Worm (Caenorhabditis elegans) whole organism, L1 larva: ENCODE results near the gene C50B8.5.

Experiments
- C16A3.4 ChIP-seq: fragments of 150-350 bp; optimal IDR thresholded peaks from 2 replicates; lab custom pipeline; 2014; ENCODE audit warnings: missing biosample characterization, missing genetic modification characterization
- F16B12.6 ChIP-seq: fragments of 150-350 bp; optimal IDR thresholded peaks from 2 replicates; lab custom pipeline; 2014; ENCODE audit warnings: missing biosample characterization, missing genetic modification characterization
- ama-1 ChIP-seq: fragments of 150-350 bp; optimal IDR thresholded peaks from 2 replicates; lab custom pipeline; 2014
- blmp-1 ChIP-seq: fragments of 150-350 bp; optimal IDR thresholded peaks from 2 replicates; lab custom pipeline; 2014; ENCODE audit warnings: missing biosample characterization, missing genetic modification characterization
- ceh-8 ChIP-seq: fragments of 200-800 bp; sonication (Bioruptor generic); optimal IDR thresholded peaks from 2 replicates; lab custom pipeline; 2018; ENCODE audit warnings: mild to moderate bottlenecking, missing genetic modification characterization, moderate library complexity, missing compliant biosample characterization
- ceh-82 ChIP-seq, 3 experiments: fragments of 150-350 bp in 1 of 3; sonication (generic microtip) in 2 of 3; optimal IDR thresholded peaks; 2 replicates each; lab custom pipeline; 2014 to 2017; ENCODE audit warnings: missing biosample characterization in 3 of 3, missing genetic modification characterization in 3 of 3
- dpl-1 ChIP-seq, 3 experiments: fragments of 150-350 bp in 2 of 3; sonication (generic microtip) in 1 of 3; optimal IDR thresholded peaks; 2 replicates each; lab custom pipeline; 2014 to 2017; ENCODE audit warnings: missing biosample characterization in 3 of 3, missing genetic modification characterization in 3 of 3, missing genetic modification reagents in 3 of 3
- dsc-1 ChIP-seq: sonication (generic microtip); optimal IDR thresholded peaks from 2 replicates; lab custom pipeline; 2016; ENCODE audit warnings: mild to moderate bottlenecking, missing genetic modification characterization, missing compliant biosample characterization
- efl-1 ChIP-seq, 4 experiments: fragments of 150-350 bp; optimal IDR thresholded peaks in 3 of 4; peaks in 1 of 4; 1 replicate in 1 of 4; 2 replicates in 3 of 4; lab custom pipeline; 2014; ENCODE audit warnings: missing biosample characterization in 2 of 4, missing genetic modification characterization in 2 of 4, missing genetic modification reagents in 2 of 4
- efl-3 ChIP-seq: fragments of 200-800 bp; sonication (Bioruptor generic); optimal IDR thresholded peaks from 2 replicates; lab custom pipeline; 2018; ENCODE audit warnings: mild to moderate bottlenecking, missing genetic modification characterization, missing compliant biosample characterization
- egl-13 ChIP-seq: sonication (generic microtip); optimal IDR thresholded peaks from 2 replicates; lab custom pipeline; 2016; ENCODE audit warnings: missing genotype, missing genetic modification reagents, missing genetic modification characterization, missing compliant biosample characterization
- egl-27 ChIP-seq, 2 experiments: fragments of 150-350 bp in 1 of 2; sonication (generic microtip); optimal IDR thresholded peaks; 3 replicates each; lab custom pipeline; 2017 to 2018; ENCODE audit warnings: missing biosample characterization in 2 of 2, missing genetic modification characterization in 2 of 2, missing genetic modification reagents in 2 of 2
- elt-3 ChIP-seq, 6 experiments: fragments of 150-350 bp in 1 of 6; sonication (generic microtip); optimal IDR thresholded peaks; 2 replicates each; lab custom pipeline; 2017 to 2018; ENCODE audit warnings: missing biosample characterization in 6 of 6, missing genetic modification characterization in 6 of 6, inconsistent platforms in 1 of 6
- ets-5 ChIP-seq: fragments of 200-800 bp; sonication (Bioruptor generic); IDR thresholded peaks from 2 replicates; pipeline ENCODE4 v1.3.6; 2022; ENCODE audit warnings: missing genetic modification characterization, missing compliant biosample characterization
- fkh-10 ChIP-seq: sonication (generic microtip); optimal IDR thresholded peaks from 2 replicates; lab custom pipeline; 2017; ENCODE audit warnings: missing biosample characterization, missing genetic modification reagents, missing genetic modification characterization
- fos-1 ChIP-seq: fragments of 150-350 bp; optimal IDR thresholded peaks from 2 replicates; lab custom pipeline; 2014; ENCODE audit warnings: missing biosample characterization, missing genetic modification characterization
- hlh-17 ChIP-seq: fragments of 200-800 bp; sonication (Bioruptor generic); optimal IDR thresholded peaks from 2 replicates; lab custom pipeline; 2018; ENCODE audit warnings: missing genetic modification characterization, mild to moderate bottlenecking, missing compliant biosample characterization, moderate library complexity, borderline replicate concordance
- isw-1 ChIP-seq: fragments of 200-800 bp; sonication (Bioruptor generic); IDR thresholded peaks from 2 replicates; pipeline ENCODE4 v1.3.6; 2022; ENCODE audit warnings: missing genetic modification characterization, missing compliant biosample characterization
- lin-15B ChIP-seq: fragments of 150-350 bp; sonication (generic microtip); optimal IDR thresholded peaks from 3 replicates; lab custom pipeline; 2014; ENCODE audit warnings: missing biosample characterization, missing genetic modification characterization
- lin-35 ChIP-seq, 2 experiments: fragments of 150-350 bp; optimal IDR thresholded peaks; 2 replicates each; lab custom pipeline; 2014; ENCODE audit warnings: missing biosample characterization in 2 of 2, missing genetic modification characterization in 2 of 2, missing genetic modification reagents in 2 of 2
- lin-39 ChIP-seq: fragments of 150-350 bp; optimal IDR thresholded peaks from 2 replicates; lab custom pipeline; 2014; ENCODE audit warnings: missing biosample characterization, missing genetic modification reagents, missing genetic modification characterization
- lir-3 ChIP-seq: sonication (generic microtip); optimal IDR thresholded peaks from 2 replicates; lab custom pipeline; 2016; ENCODE audit warnings: mild to moderate bottlenecking, missing genetic modification characterization, moderate library complexity, missing compliant biosample characterization; ENCODE audit not compliant: poor library complexity
- lsy-2 ChIP-seq, 2 experiments: fragments of 150-350 bp; optimal IDR thresholded peaks; 2 replicates each; lab custom pipeline; 2014; ENCODE audit warnings: missing biosample characterization in 2 of 2, missing genetic modification characterization in 2 of 2
- mab-9 ChIP-seq: fragments of 200-800 bp; sonication (Bioruptor generic); IDR thresholded peaks from 2 replicates; pipeline ENCODE4 v1.3.6; 2022; ENCODE audit warnings: missing genetic modification reagents, missing genetic modification characterization, missing compliant biosample characterization
- nhr-47 ChIP-seq: sonication (generic microtip); optimal IDR thresholded peaks from 2 replicates; lab custom pipeline; 2016; ENCODE audit warnings: mild to moderate bottlenecking, missing genetic modification characterization, moderate library complexity, missing compliant biosample characterization
- nhr-71 ChIP-seq: sonication (generic microtip); optimal IDR thresholded peaks from 2 replicates; lab custom pipeline; 2016; ENCODE audit warnings: mild to moderate bottlenecking, missing genetic modification characterization, moderate library complexity, missing compliant biosample characterization
- nhr-84 ChIP-seq: sonication (generic microtip); optimal IDR thresholded peaks from 2 replicates; lab custom pipeline; 2017; ENCODE audit warnings: missing biosample characterization, missing genetic modification characterization
- pax-3 ChIP-seq: fragments of 200-800 bp; sonication (Bioruptor generic); optimal IDR thresholded peaks from 2 replicates; lab custom pipeline; 2018; ENCODE audit warnings: mild to moderate bottlenecking, missing genetic modification characterization, moderate library complexity, missing compliant biosample characterization
- rnt-1 ChIP-seq: sonication (generic microtip); optimal IDR thresholded peaks from 2 replicates; lab custom pipeline; 2016; ENCODE audit warnings: mild to moderate bottlenecking, missing genetic modification characterization, moderate library complexity, missing compliant biosample characterization
- skn-1 ChIP-seq: fragments of 150-350 bp; optimal IDR thresholded peaks from 2 replicates; lab custom pipeline; 2014; ENCODE audit warnings: missing biosample characterization, missing genetic modification characterization
- snpc-4 ChIP-seq: fragments of 150-350 bp; optimal IDR thresholded peaks from 2 replicates; lab custom pipeline; 2014; ENCODE audit warnings: missing biosample characterization, missing genetic modification characterization
- snu-23 ChIP-seq: sonication (generic microtip); optimal IDR thresholded peaks from 2 replicates; lab custom pipeline; 2016; ENCODE audit warnings: missing genetic modification characterization, missing compliant biosample characterization
- sox-4 ChIP-seq: sonication (generic microtip); optimal IDR thresholded peaks from 2 replicates; lab custom pipeline; 2016; ENCODE audit warnings: missing genetic modification characterization, missing compliant biosample characterization
- tbx-2 ChIP-seq: sonication (generic microtip); optimal IDR thresholded peaks from 2 replicates; lab custom pipeline; 2016; ENCODE audit warnings: missing genetic modification characterization, missing compliant biosample characterization
- unc-130 ChIP-seq: fragments of 150-350 bp; optimal IDR thresholded peaks from 2 replicates; lab custom pipeline; 2017; ENCODE audit warnings: missing biosample characterization, missing genetic modification characterization, inconsistent platforms
- unc-62 ChIP-seq: fragments of 150-350 bp; optimal IDR thresholded peaks from 2 replicates; lab custom pipeline; 2014; ENCODE audit warnings: missing biosample characterization, missing genetic modification reagents, missing genetic modification characterization
- zip-4 ChIP-seq: fragments of 200-800 bp; sonication (Bioruptor generic); optimal IDR thresholded peaks from 2 replicates; lab custom pipeline; 2018; ENCODE audit warnings: mild to moderate bottlenecking, missing genetic modification characterization, moderate library complexity, missing compliant biosample characterization

The C50B8.5 gene

DNA sequence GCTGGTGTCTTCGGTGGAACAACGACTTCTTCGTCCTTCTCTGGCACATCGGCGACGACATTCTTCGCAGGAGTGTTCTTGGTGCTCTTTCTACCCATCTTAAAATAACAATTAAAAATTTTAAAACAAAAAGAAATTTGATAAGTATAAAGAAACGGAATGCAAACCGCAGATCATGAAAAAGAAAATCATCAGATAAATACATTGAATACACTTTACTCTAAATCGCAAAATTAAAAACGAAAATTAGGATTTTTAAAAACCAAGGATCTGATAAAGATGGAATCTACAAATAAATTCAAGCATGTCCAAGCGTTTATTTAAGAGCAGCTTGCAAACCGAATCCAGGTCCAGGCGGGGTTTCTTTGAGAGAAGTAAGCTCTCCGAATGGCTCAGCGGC is 43.7 kb downstream of the C50B8.5 start, which contains the start of gene F53F4.11:
TSS of gene F53F4.11 (minus strand) at position 101 of the 400 bp plus-strand sequence.
- TF ChIP-seq fos-1 (tag; lab: Kevin White, UChicago) (no peak), unc-130 (tag; lab: Kevin White, UChicago) (no peak), sox-4 (tag; lab: Kevin White, UChicago) (no peak), unc-62 (GFP tag; lab: Kevin White, UChicago) (no peak), elt-3 (tag; optimal IDR thresholded peaks at IDR 0.05; lab: Kevin White, UChicago) (no peak), ama-1 (lab: Kevin White, UChicago) (no peak), efl-3 (no peak), skn-1 (tag; lab: Kevin White, UChicago) (no peak), egl-27 (tag; optimal IDR thresholded peaks at IDR 0.05; lab: Kevin White, UChicago) (no peak), F16B12.6 (tag; lab: Kevin White, UChicago) (no peak), ceh-8 (GFP tag; lab: Kevin White, UChicago) (no peak), ets-5 (GFP tag; lab: Robert Waterston, UW) (no peak), snpc-4 (tag; lab: Kevin White, UChicago) (no peak), egl-13 (tag; lab: Kevin White, UChicago) (no peak), blmp-1 (tag; lab: Kevin White, UChicago) (no peak), hlh-17 (GFP tag; lab: Kevin White, UChicago) (no peak)

ce11 chrV:13625517-13626097 is 44.8 kb downstream of the C50B8.5 start, which contains the start of the genes nduv-2 and F53F4.12:
Gene nduv-2, minus strand, starts transcription at chrV:13625567.
Gene F53F4.12, plus strand, starts transcription at chrV:13626047.
- TF ChIP-seq nhr-71 (tag; lab: Kevin White, UChicago) (peak; percentile 16), rnt-1 (peak; percentile 67), tbx-2 (tag; lab: Kevin White, UChicago) (peak; percentile 19), dsc-1 (tag; lab: Kevin White, UChicago) (no peak), lin-35 (GFP tag; optimal IDR thresholded peaks at IDR 0.05; lab: Kevin White, UChicago) (peak; percentile 31 to 45), C16A3.4 (peak; percentile 20), nhr-47 (tag; lab: Kevin White, UChicago) (peak; percentile 1), isw-1 (GFP tag; lab: Robert Waterston, UW) (no peak), efl-3 (no peak), efl-1 (optimal IDR thresholded peaks at IDR 0.05; lab: Kevin White, UChicago) (peak; percentile 47 to 49), efl-1 (GFP tag; optimal IDR thresholded peaks at IDR 0.05 in 1 of 2; lab: Kevin White, UChicago) (peak; percentile 30 to 95), nhr-84 (no peak), zip-4 (no peak), unc-62 (GFP tag; lab: Kevin White, UChicago) (no peak), fos-1 (tag; lab: Kevin White, UChicago) (no peak), lin-15B (tag; lab: Kevin White, UChicago) (peak; percentile 48), elt-3 (tag; optimal IDR thresholded peaks at IDR 0.05; lab: Kevin White, UChicago) (no peak), skn-1 (tag; lab: Kevin White, UChicago) (peak; percentile 10), pax-3 (tag; lab: Kevin White, UChicago) (no peak), blmp-1 (tag; lab: Kevin White, UChicago) (peak; percentile 47), lsy-2 (tag; optimal IDR thresholded peaks at IDR 0.05; lab: Kevin White, UChicago) (peak in 1 of 2 experiments; percentile 66), lir-3 (tag; lab: Kevin White, UChicago) (peak; percentile 13), mab-9 (no peak), dpl-1 (GFP tag; optimal IDR thresholded peaks at IDR 0.05; lab: Kevin White, UChicago) (peak; percentile 7 to 71 (median 59)), snu-23 (GFP tag; lab: Kevin White, UChicago) (peak; percentile 45), ceh-82 (tag; optimal IDR thresholded peaks at IDR 0.05; lab: Kevin White, UChicago) (peak in 1 of 3 experiments; percentile 51), fkh-10 (no peak), lin-39 (tag; lab: Kevin White, UChicago) (no peak), egl-27 (tag; optimal IDR thresholded peaks at IDR 0.05; lab: Kevin White, UChicago) (no peak)
- TF ChIP-seq, all 84 proteins: peak for 15
